Worm (Caenorhabditis elegans) whole organism, mixed stage, embryonic: ENCODE measurements around the gene ins-19.

Experiments used
- M03D4.4 ChIP-seq: sonication (generic microtip); optimal IDR thresholded peaks from 2 replicates; lab custom pipeline; 2017; ENCODE audit warnings: mild to moderate bottlenecking, missing genetic modification characterization, missing compliant biosample characterization
- bed-3 ChIP-seq: fragments of 200-800 bp; sonication (Bioruptor generic); optimal IDR thresholded peaks from 3 replicates; lab custom pipeline; 2018; ENCODE audit warnings: mild to moderate bottlenecking, missing genetic modification characterization, moderate library complexity, missing compliant biosample characterization
- blmp-1 ChIP-seq: fragments of 150-350 bp; optimal IDR thresholded peaks from 2 replicates; lab custom pipeline; 2014; ENCODE audit warnings: missing biosample characterization, missing genetic modification characterization
- ceh-39 ChIP-seq: fragments of 150-350 bp; optimal IDR thresholded peaks from 2 replicates; lab custom pipeline; 2014; ENCODE audit warnings: missing biosample characterization, missing genetic modification characterization
- ceh-43 ChIP-seq: fragments of 200-800 bp; sonication (Bioruptor generic); optimal IDR thresholded peaks from 2 replicates; lab custom pipeline; 2018; ENCODE audit warnings: mild to moderate bottlenecking, missing genetic modification characterization, moderate library complexity, missing compliant biosample characterization
- ceh-83 ChIP-seq: fragments of 200-800 bp; sonication (Bioruptor generic); optimal IDR thresholded peaks from 2 replicates; lab custom pipeline; 2018; ENCODE audit warnings: mild to moderate bottlenecking, missing genetic modification characterization, missing compliant biosample characterization
- ces-1 ChIP-seq: fragments of 150-350 bp; optimal IDR thresholded peaks from 2 replicates; lab custom pipeline; 2014; ENCODE audit warnings: missing biosample characterization, missing genetic modification reagents, missing genetic modification characterization
- cnd-1 ChIP-seq: fragments of 200-800 bp; sonication (Bioruptor generic); optimal IDR thresholded peaks from 2 replicates; lab custom pipeline; 2018; ENCODE audit warnings: mild to moderate bottlenecking, missing genetic modification characterization, missing compliant biosample characterization
- drap-1 ChIP-seq: fragments of 200-800 bp; sonication (Bioruptor generic); optimal IDR thresholded peaks from 3 replicates; lab custom pipeline; 2018; ENCODE audit warnings: mild to moderate bottlenecking, missing genetic modification characterization, missing compliant biosample characterization
- elt-1 ChIP-seq: sonication (generic microtip); optimal IDR thresholded peaks from 2 replicates; lab custom pipeline; 2017; ENCODE audit warnings: missing genetic modification characterization, mild to moderate bottlenecking, missing compliant biosample characterization, antibody characterized with exemption, moderate library complexity, borderline replicate concordance; ENCODE audit not compliant: insufficient read depth
- elt-3 ChIP-seq: fragments of 150-350 bp; optimal IDR thresholded peaks from 2 replicates; lab custom pipeline; 2014; ENCODE audit warnings: missing biosample characterization, missing genetic modification characterization
- flh-1 ChIP-seq: fragments of 200-800 bp; sonication (Bioruptor generic); optimal IDR thresholded peaks from 2 replicates; lab custom pipeline; 2018; ENCODE audit warnings: mild to moderate bottlenecking, missing genetic modification characterization, moderate library complexity, missing compliant biosample characterization
- ham-2 ChIP-seq: fragments of 200-800 bp; sonication (Bioruptor generic); optimal IDR thresholded peaks from 2 replicates; lab custom pipeline; 2018; ENCODE audit warnings: mild to moderate bottlenecking, missing genetic modification characterization, missing compliant biosample characterization
- hlh-1 ChIP-seq: fragments of 150-350 bp; optimal IDR thresholded peaks from 2 replicates; lab custom pipeline; 2014; ENCODE audit warnings: missing biosample characterization, missing genetic modification reagents, missing genetic modification characterization
- lin-13 ChIP-seq: fragments of 150-350 bp; optimal IDR thresholded peaks from 2 replicates; lab custom pipeline; 2014; ENCODE audit warnings: missing biosample characterization, missing genetic modification characterization
- lin-32 ChIP-seq: fragments of 200-800 bp; sonication (Bioruptor generic); optimal IDR thresholded peaks from 2 replicates; lab custom pipeline; 2018; ENCODE audit warnings: mild to moderate bottlenecking, missing genetic modification characterization, missing compliant biosample characterization
- lsy-2 ChIP-seq: fragments of 150-350 bp; optimal IDR thresholded peaks from 2 replicates; lab custom pipeline; 2014; ENCODE audit warnings: missing biosample characterization, missing genetic modification characterization
- mab-5 ChIP-seq: fragments of 150-350 bp; optimal IDR thresholded peaks from 2 replicates; lab custom pipeline; 2014; ENCODE audit warnings: missing biosample characterization, missing genetic modification characterization
- mep-1 ChIP-seq: fragments of 150-350 bp; optimal IDR thresholded peaks from 2 replicates; lab custom pipeline; 2017; ENCODE audit warnings: missing biosample characterization, missing genetic modification reagents, missing genetic modification characterization, inconsistent platforms
- mls-2 ChIP-seq: sonication (generic microtip); optimal IDR thresholded peaks from 2 replicates; lab custom pipeline; 2016; ENCODE audit warnings: mild to moderate bottlenecking, missing genetic modification characterization, moderate library complexity, missing compliant biosample characterization
- nhr-12 ChIP-seq: fragments of 150-350 bp; optimal IDR thresholded peaks from 2 replicates; lab custom pipeline; 2014; ENCODE audit warnings: missing biosample characterization, missing genetic modification characterization
- nhr-2 ChIP-seq: fragments of 150-350 bp; optimal IDR thresholded peaks from 2 replicates; lab custom pipeline; 2014; ENCODE audit warnings: missing biosample characterization, missing genetic modification characterization
- nhr-237 ChIP-seq: fragments of 150-350 bp; optimal IDR thresholded peaks from 2 replicates; lab custom pipeline; 2014; ENCODE audit warnings: missing biosample characterization, missing genetic modification characterization
- nhr-28 ChIP-seq: fragments of 150-350 bp; optimal IDR thresholded peaks from 2 replicates; lab custom pipeline; 2014; ENCODE audit warnings: missing biosample characterization, missing genetic modification characterization
- nhr-76 ChIP-seq: sonication (generic microtip); optimal IDR thresholded peaks from 2 replicates; lab custom pipeline; 2017; ENCODE audit warnings: missing biosample characterization, missing genetic modification characterization
- pha-4 ChIP-seq: fragments of 150-350 bp; optimal IDR thresholded peaks from 2 replicates; lab custom pipeline; 2018; ENCODE audit warnings: missing biosample characterization, missing genetic modification reagents, missing genetic modification characterization
- sem-2 ChIP-seq: fragments of 200-800 bp; sonication (Bioruptor generic); optimal IDR thresholded peaks from 2 replicates; lab custom pipeline; 2018; ENCODE audit warnings: mild to moderate bottlenecking, missing genetic modification characterization, missing compliant biosample characterization
- snpc-4 ChIP-seq: fragments of 150-350 bp; optimal IDR thresholded peaks from 2 replicates; lab custom pipeline; 2014; ENCODE audit warnings: missing biosample characterization, missing genetic modification characterization
- sptf-1 ChIP-seq: sonication (generic microtip); optimal IDR thresholded peaks from 2 replicates; lab custom pipeline; 2017; ENCODE audit warnings: mild to moderate bottlenecking, missing genetic modification characterization, moderate library complexity, missing compliant biosample characterization
- tbx-8 ChIP-seq: fragments of 200-800 bp; sonication (Bioruptor generic); optimal IDR thresholded peaks from 2 replicates; lab custom pipeline; 2018; ENCODE audit warnings: mild to moderate bottlenecking, missing genetic modification characterization, moderate library complexity, missing compliant biosample characterization
- unc-120 ChIP-seq: sonication (generic microtip); optimal IDR thresholded peaks from 2 replicates; lab custom pipeline; 2017; ENCODE audit warnings: missing genetic modification characterization, missing compliant biosample characterization; ENCODE audit not compliant: poor library complexity, severe bottlenecking
- unc-39 ChIP-seq: fragments of 150-350 bp; optimal IDR thresholded peaks from 2 replicates; lab custom pipeline; 2014; ENCODE audit warnings: missing biosample characterization, missing genetic modification characterization
- unc-62 ChIP-seq: fragments of 150-350 bp; optimal IDR thresholded peaks from 2 replicates; lab custom pipeline; 2014; ENCODE audit warnings: missing biosample characterization, missing genetic modification reagents, missing genetic modification characterization
- zip-8 ChIP-seq: fragments of 150-350 bp; optimal IDR thresholded peaks from 2 replicates; lab custom pipeline; 2014; ENCODE audit warnings: missing biosample characterization, missing genetic modification characterization
- ztf-11 ChIP-seq: fragments of 150-350 bp; optimal IDR thresholded peaks from 2 replicates; lab custom pipeline; 2014; ENCODE audit warnings: missing biosample characterization, missing genetic modification characterization

Gene ins-19

ce11 chrII:3091268-3091667 lies 35.0 kb downstream of the ins-19 start, which contains the start of gene srg-21:
srg-21 (minus strand) TSS chrII:3091368.
- TF ChIP-seq unc-120 (no peak), ceh-43 (no peak), unc-62 (GFP tag; lab: Kevin White, UChicago) (no peak), nhr-2 (tag; lab: Kevin White, UChicago) (no peak), unc-39 (tag; lab: Kevin White, UChicago) (no peak), cnd-1 (tag; lab: Kevin White, UChicago) (no peak), hlh-1 (tag; lab: Kevin White, UChicago) (no peak), nhr-237 (tag; lab: Kevin White, UChicago) (no peak), nhr-28 (tag; lab: Kevin White, UChicago) (no peak), sem-2 (GFP tag; lab: Kevin White, UChicago) (no peak), ztf-11 (tag; lab: Kevin White, UChicago) (no peak), blmp-1 (no peak), lin-32 (no peak), mls-2 (no peak)

- TF ChIP-seq nhr-2 (tag; lab: Kevin White, UChicago) (no peak), zip-8 (tag; lab: Kevin White, UChicago) (no peak), lsy-2 (tag; lab: Kevin White, UChicago) (no peak), ham-2 (GFP tag; lab: Kevin White, UChicago) (no peak), ces-1 (GFP tag; lab: Kevin White, UChicago) (no peak), hlh-1 (tag; lab: Kevin White, UChicago) (no peak), mab-5 (tag; lab: Kevin White, UChicago) (no peak), elt-1 (tag; lab: Kevin White, UChicago) (no peak), ceh-83 (GFP tag; lab: Kevin White, UChicago) (no peak), nhr-76 (tag; lab: Kevin White, UChicago) (no peak), pha-4 (no peak), nhr-237 (tag; lab: Kevin White, UChicago) (no peak), ztf-11 (tag; lab: Kevin White, UChicago) (no peak), flh-1 (no peak)
- TF ChIP-seq, all 35 proteins: peak for 0
Measured at ce11 chrII:3087134-3087533, 39.1 kb downstream of the ins-19 start.

ce11 chrII:3078496-3078895 lies 47.7 kb downstream of the ins-19 start, which contains the start of gene copb-1:
copb-1 (plus strand) TSS chrII:3078796.
- TF ChIP-seq nhr-2 (tag; lab: Kevin White, UChicago) (no peak), flh-1 (no peak), ceh-39 (no peak), ceh-83 (GFP tag; lab: Kevin White, UChicago) (no peak), sem-2 (GFP tag; lab: Kevin White, UChicago) (no peak), snpc-4 (tag; lab: Kevin White, UChicago) (no peak), unc-39 (tag; lab: Kevin White, UChicago) (no peak), ham-2 (GFP tag; lab: Kevin White, UChicago) (no peak), lsy-2 (tag; lab: Kevin White, UChicago) (no peak), lin-13 (tag; lab: Kevin White, UChicago) (no peak), cnd-1 (tag; lab: Kevin White, UChicago) (no peak), mls-2 (no peak), ztf-11 (tag; lab: Kevin White, UChicago) (no peak)

ce11 chrII:3076915-3077314 lies 49.3 kb downstream of the ins-19 start, which contains the start of gene Y25C1A.8:
Y25C1A.8 (minus strand) TSS chrII:3076959.
- TF ChIP-seq sem-2 (GFP tag; lab: Kevin White, UChicago) = no peak
- TF ChIP-seq nhr-12 = no peak
- TF ChIP-seq nhr-76 (tag; lab: Kevin White, UChicago) = no peak
- no peak for TF ChIP-seq blmp-1
- TF ChIP-seq ham-2 (GFP tag; lab: Kevin White, UChicago) = peak; percentile 7
- no peak for TF ChIP-seq elt-3 (tag; lab: Kevin White, UChicago)
- TF ChIP-seq ztf-11 (tag; lab: Kevin White, UChicago) = no peak
- TF ChIP-seq nhr-237 (tag; lab: Kevin White, UChicago) = peak; percentile 26
- TF ChIP-seq cnd-1 (tag; lab: Kevin White, UChicago) = no peak
- peak; percentile 20 for TF ChIP-seq tbx-8 (GFP tag; lab: Kevin White, UChicago)
- peak; percentile 70 for TF ChIP-seq sptf-1 (tag; lab: Kevin White, UChicago)
- TF ChIP-seq M03D4.4 (tag; lab: Kevin White, UChicago) = no peak
- no peak for TF ChIP-seq hlh-1 (tag; lab: Kevin White, UChicago)
- no peak for TF ChIP-seq nhr-2 (tag; lab: Kevin White, UChicago)
- peak; percentile 59 for TF ChIP-seq bed-3 (GFP tag; lab: Kevin White, UChicago)
- peak; percentile 76 for TF ChIP-seq ces-1 (GFP tag; lab: Kevin White, UChicago)
- peak; percentile 68 for TF ChIP-seq drap-1 (GFP tag; lab: Kevin White, UChicago)
- peak; percentile 99 for TF ChIP-seq lsy-2 (tag; lab: Kevin White, UChicago)
- peak; percentile 30 for TF ChIP-seq unc-62 (GFP tag; lab: Kevin White, UChicago)
- no peak for TF ChIP-seq lin-32
- TF ChIP-seq ceh-39 = no peak
- TF ChIP-seq mep-1 = peak; percentile 49
- TF ChIP-seq flh-1 = no peak
- peak; percentile 78 for TF ChIP-seq pha-4
- TF ChIP-seq unc-39 (tag; lab: Kevin White, UChicago) = no peak
- TF ChIP-seq ceh-83 (GFP tag; lab: Kevin White, UChicago) = peak; percentile 68
- no peak for TF ChIP-seq snpc-4 (tag; lab: Kevin White, UChicago)
- TF ChIP-seq lin-13 (tag; lab: Kevin White, UChicago) = peak; percentile 70
- peak; percentile 44 for TF ChIP-seq mls-2
- no peak for TF ChIP-seq nhr-28 (tag; lab: Kevin White, UChicago)
- TF ChIP-seq ceh-43 = peak; percentile 44
- TF ChIP-seq unc-120 = peak; percentile 10
- TF ChIP-seq mab-5 (tag; lab: Kevin White, UChicago) = no peak
- peak; percentile 31 for TF ChIP-seq elt-1 (tag; lab: Kevin White, UChicago)
- TF ChIP-seq zip-8 (tag; lab: Kevin White, UChicago) = no peak
